Worm (Caenorhabditis elegans): ENCODE data around the gene appg-1.

Gene appg-1

DNA sequence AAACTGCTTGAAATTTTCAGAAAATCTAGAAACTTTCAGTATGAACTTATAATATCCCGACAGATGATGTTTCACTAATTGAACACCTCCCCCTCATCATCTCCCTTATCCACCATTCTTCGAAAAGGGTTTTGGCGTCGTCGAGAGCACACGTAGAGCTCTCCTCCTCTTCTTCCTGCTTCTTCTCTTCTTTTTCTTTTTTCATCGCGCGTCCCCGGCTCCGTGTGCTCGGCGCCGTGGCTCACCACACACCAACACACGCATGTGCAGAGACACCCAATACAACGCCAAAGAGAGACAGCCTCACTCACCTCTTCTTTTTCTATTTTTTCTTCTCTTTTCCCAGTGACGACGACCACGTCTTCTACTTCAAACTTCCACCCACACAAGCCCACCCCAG, 53.7 kb downstream of the appg-1 start:
- no peak for TF ChIP-seq unc-98 (GFP tag; IDR thresholded peaks at IDR 0.05)
- TF ChIP-seq nhr-47 (tag; optimal IDR thresholded peaks at IDR 0.05) = peak; percentile 16
- TF ChIP-seq nhr-85 (tag) = peak; percentile 13
- TF ChIP-seq pag-3 (tag; optimal IDR thresholded peaks at IDR 0.05; ENCODE audit: borderline replicate concordance, insufficient read depth) = no peak
- peak; percentile 24 for TF ChIP-seq nhr-71 (tag; optimal IDR thresholded peaks at IDR 0.05)
- TF ChIP-seq dsc-1 (tag; optimal IDR thresholded peaks at IDR 0.05) = peak; percentile 51
- TF ChIP-seq fkh-8 (tag; optimal IDR thresholded peaks at IDR 0.05) = peak; percentile 80
- TF ChIP-seq lin-14 (GFP tag; optimal IDR thresholded peaks at IDR 0.05) = peak; percentile 43
- TF ChIP-seq swsn-7 (tag; optimal IDR thresholded peaks at IDR 0.05) = peak; percentile 0
- no peak for TF ChIP-seq elt-2 (tag; optimal IDR thresholded peaks at IDR 0.05)
- TF ChIP-seq alr-1 (tag; optimal IDR thresholded peaks at IDR 0.05; ENCODE audit: borderline replicate concordance) = no peak
- peak; percentile 30 for TF ChIP-seq egl-13 (tag; optimal IDR thresholded peaks at IDR 0.05)
- no peak for TF ChIP-seq hpl-2 (GFP tag; optimal IDR thresholded peaks at IDR 0.05)

DNA sequence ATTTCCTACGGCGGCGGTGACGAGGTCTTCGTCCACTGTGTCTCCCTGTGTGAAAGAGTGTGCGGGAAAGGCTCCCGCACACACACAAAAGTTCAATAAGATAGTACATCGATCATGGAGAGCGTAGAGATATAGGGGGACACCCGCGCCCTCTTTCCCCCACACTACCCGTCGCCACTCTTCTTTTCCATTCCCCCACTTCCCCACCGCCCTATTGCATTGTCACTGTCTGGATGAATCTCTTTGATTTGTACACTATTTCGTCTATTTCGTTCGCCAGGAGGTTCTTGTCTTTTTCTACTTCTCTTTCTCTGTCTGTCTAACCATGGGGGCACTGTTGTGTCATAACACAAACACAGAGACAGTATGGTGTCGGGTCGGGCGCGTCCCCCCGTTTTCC, 56.4 kb downstream of the appg-1 start:
- TF ChIP-seq efl-1 (optimal IDR thresholded peaks at IDR 0.05) (peak; percentile 37 to 41), efl-1 (GFP tag; optimal IDR thresholded peaks at IDR 0.05 in 1 of 2) (peak; percentile 9 to 95), tlp-1 (tag; optimal IDR thresholded peaks at IDR 0.05) (no peak), sox-4 (tag; optimal IDR thresholded peaks at IDR 0.05) (no peak), grh-1 (GFP tag; IDR thresholded peaks at IDR 0.05) (peak; percentile 40; the same call in 1 of the 2 replicates), irx-1 (tag; optimal IDR thresholded peaks at IDR 0.05) (peak; percentile 22), pqm-1 (tag; optimal IDR thresholded peaks at IDR 0.05) (no peak), lsy-2 (tag; optimal IDR thresholded peaks at IDR 0.05) (peak; percentile 11 to 65), C04F5.9 (tag; optimal IDR thresholded peaks at IDR 0.05) (no peak), lin-15B (tag; optimal IDR thresholded peaks at IDR 0.05) (no peak), lin-14 (GFP tag; optimal IDR thresholded peaks at IDR 0.05) (peak; percentile 91), ceh-90 (tag; optimal IDR thresholded peaks at IDR 0.05) (no peak), efl-3 (GFP tag; optimal IDR thresholded peaks at IDR 0.05) (peak; percentile 98), aha-1 (tag; optimal IDR thresholded peaks at IDR 0.05) (no peak), egl-13 (tag; optimal IDR thresholded peaks at IDR 0.05) (no peak), unc-130 (tag; optimal IDR thresholded peaks at IDR 0.05) (no peak), zip-4 (GFP tag; optimal IDR thresholded peaks at IDR 0.05) (no peak), egl-27 (tag; optimal IDR thresholded peaks at IDR 0.05) (peak in 1 of 2 experiments; percentile 39), snpc-4 (tag; optimal IDR thresholded peaks at IDR 0.05) (peak; percentile 11), unc-86 (tag; optimal IDR thresholded peaks at IDR 0.05) (no peak), unc-62 (GFP tag; optimal IDR thresholded peaks at IDR 0.05) (no peak), skn-1 (tag; optimal IDR thresholded peaks at IDR 0.05) (no peak), swsn-7 (tag; optimal IDR thresholded peaks at IDR 0.05) (peak; percentile 57), ceh-88 (GFP tag; IDR thresholded peaks at IDR 0.05) (no peak), mep-1 (tag; optimal IDR thresholded peaks at IDR 0.05) (peak; percentile 42), ets-5 (GFP tag; IDR thresholded peaks at IDR 0.05) (no peak), nhr-77 (tag; optimal IDR thresholded peaks at IDR 0.05) (peak; percentile 27), lin-13 (GFP tag; optimal IDR thresholded peaks at IDR 0.05) (peak; percentile 20), nhr-84 (tag; optimal IDR thresholded peaks at IDR 0.05) (no peak), zag-1 (tag; optimal IDR thresholded peaks at IDR 0.05) (no peak), nhr-11 (tag; optimal IDR thresholded peaks at IDR 0.05) (no peak), nhr-28 (tag; optimal IDR thresholded peaks at IDR 0.05) (no peak), unc-30 (tag; optimal IDR thresholded peaks at IDR 0.05) (no peak), nhr-20 (tag; optimal IDR thresholded peaks at IDR 0.05) (peak; percentile 62), dsc-1 (tag; optimal IDR thresholded peaks at IDR 0.05) (no peak), ama-1 (optimal IDR thresholded peaks at IDR 0.05) (no peak), elt-3 (tag; optimal IDR thresholded peaks at IDR 0.05) (no peak), nhr-237 (tag; optimal IDR thresholded peaks at IDR 0.05) (no peak), tbx-2 (tag; optimal IDR thresholded peaks at IDR 0.05) (peak; percentile 28), ceh-82 (tag; optimal IDR thresholded peaks at IDR 0.05) (peak in 2 of 3 experiments; percentile 30 to 49), ceh-8 (GFP tag; optimal IDR thresholded peaks at IDR 0.05) (no peak), blmp-1 (tag; optimal IDR thresholded peaks at IDR 0.05) (peak; percentile 72), fos-1 (tag; optimal IDR thresholded peaks at IDR 0.05) (peak; percentile 21), snu-23 (GFP tag; optimal IDR thresholded peaks at IDR 0.05) (peak; percentile 70)

Data from whole organism, L1 larva.